Fruit fly (Drosophila melanogaster) whole organism, embryonic: ENCODE measurements around the gene Eno.

ENCODE experiments used
- Aef1 ChIP-seq: fragments of 200-800 bp; sonication (Bioruptor generic); IDR thresholded peaks from 3 replicates; pipeline ENCODE4 v1.3.6; 2022; ENCODE audit warnings: missing biosample characterization, missing genetic modification characterization
- Antp ChIP-seq: fragments of 200-800 bp; sonication (Bioruptor generic); optimal IDR thresholded peaks from 3 replicates; lab custom pipeline; 2016; ENCODE audit warnings: missing biosample characterization, missing genetic modification characterization
- Atf6 ChIP-seq: fragments of 200-800 bp; sonication (Bioruptor generic); IDR thresholded peaks from 2 replicates; pipeline ENCODE4 v1.3.6; 2022; ENCODE audit warnings: missing biosample characterization, missing genetic modification characterization
- CG10462 ChIP-seq: fragments of 200-800 bp; sonication (Bioruptor generic); optimal IDR thresholded peaks from 2 replicates; lab custom pipeline; 2016; ENCODE audit warnings: missing biosample characterization, missing genetic modification characterization
- CG13123 ChIP-seq: fragments of 200-800 bp; sonication (Bioruptor generic); optimal IDR thresholded peaks from 2 replicates; lab custom pipeline; 2016; ENCODE audit warnings: missing biosample characterization, missing genetic modification characterization
- CG15073 ChIP-seq: fragments of 200-800 bp; sonication (Bioruptor generic); optimal IDR thresholded peaks from 2 replicates; lab custom pipeline; 2016; ENCODE audit warnings: missing biosample characterization, missing genetic modification characterization
- CG16815 ChIP-seq: fragments of 200-800 bp; sonication (Bioruptor generic); optimal IDR thresholded peaks from 3 replicates; lab custom pipeline; 2017; ENCODE audit warnings: missing biosample characterization, mild to moderate bottlenecking, missing genetic modification characterization
- CG18599 ChIP-seq: fragments of 200-800 bp; sonication (Bioruptor generic); optimal IDR thresholded peaks from 3 replicates; lab custom pipeline; 2017; ENCODE audit warnings: missing biosample characterization, missing genetic modification characterization, mild to moderate bottlenecking, moderate library complexity, missing genetic modification reagents
- CG2202 ChIP-seq: fragments of 200-800 bp; sonication (Bioruptor generic); optimal IDR thresholded peaks from 2 replicates; lab custom pipeline; 2018; ENCODE audit warnings: missing biosample characterization, mild to moderate bottlenecking, missing genetic modification characterization
- CG30020 ChIP-seq: fragments of 200-800 bp; optimal IDR thresholded peaks from 2 replicates; lab custom pipeline; 2019; ENCODE audit warnings: missing biosample characterization, mild to moderate bottlenecking, missing genetic modification characterization, moderate library complexity
- CG3847 ChIP-seq: fragments of 200-800 bp; sonication (Bioruptor generic); IDR thresholded peaks from 2 replicates; pipeline ENCODE4 v1.3.6; 2022; ENCODE audit warnings: missing biosample characterization, missing genetic modification characterization
- CG4328 ChIP-seq: fragments of 200-800 bp; sonication (Bioruptor generic); optimal IDR thresholded peaks from 3 replicates; lab custom pipeline; 2017; ENCODE audit warnings: missing biosample characterization, missing genetic modification reagents, missing genetic modification characterization
- CG4404 ChIP-seq: fragments of 200-800 bp; sonication (Bioruptor generic); IDR thresholded peaks from 2 replicates; pipeline ENCODE4 v1.3.6; 2022; ENCODE audit warnings: missing biosample characterization, missing genetic modification characterization
- CG4617 ChIP-seq: fragments of 200-800 bp; sonication (Bioruptor generic); optimal IDR thresholded peaks from 3 replicates; lab custom pipeline; 2016; ENCODE audit warnings: missing biosample characterization, missing genetic modification characterization, borderline replicate concordance
- CG4707 ChIP-seq: fragments of 200-800 bp; sonication (Bioruptor generic); optimal IDR thresholded peaks from 2 replicates; lab custom pipeline; 2018; ENCODE audit warnings: missing biosample characterization, mild to moderate bottlenecking, missing genetic modification characterization, moderate library complexity
- CG7556 ChIP-seq: fragments of 200-800 bp; sonication (Bioruptor generic); optimal IDR thresholded peaks from 2 replicates; lab custom pipeline; 2017; ENCODE audit warnings: missing biosample characterization, mild to moderate bottlenecking, missing genetic modification characterization
- CG7745 ChIP-seq: fragments of 200-800 bp; sonication (Bioruptor generic); optimal IDR thresholded peaks from 2 replicates; lab custom pipeline; 2018; ENCODE audit warnings: missing biosample characterization, mild to moderate bottlenecking, missing genetic modification characterization, moderate library complexity
- CG8290 ChIP-seq, 3 experiments: fragments of 200-800 bp; sonication (Bioruptor generic); optimal IDR thresholded peaks; 2 replicates each; lab custom pipeline; 2016 to 2019; ENCODE audit warnings: missing biosample characterization in 3 of 3, missing genetic modification characterization in 3 of 3, mild to moderate bottlenecking in 2 of 3, moderate library complexity in 1 of 3
- CG8944 ChIP-seq: fragments of 200-800 bp; sonication (Bioruptor generic); optimal IDR thresholded peaks from 3 replicates; lab custom pipeline; 2016; ENCODE audit warnings: missing biosample characterization, missing genetic modification characterization
- Chrac-16 ChIP-seq: fragments of 200-800 bp; sonication (Bioruptor generic); optimal IDR thresholded peaks from 3 replicates; lab custom pipeline; 2016; ENCODE audit warnings: missing biosample characterization, missing genetic modification characterization
- Dp ChIP-seq: fragments of 200-800 bp; sonication (Bioruptor generic); optimal IDR thresholded peaks from 2 replicates; lab custom pipeline; 2018; ENCODE audit warnings: missing biosample characterization, mild to moderate bottlenecking, missing genetic modification characterization, moderate library complexity
- E2f1 ChIP-seq: fragments of 200-800 bp; sonication (Bioruptor generic); IDR thresholded peaks from 2 replicates; pipeline ENCODE4 v1.3.6; 2022; ENCODE audit warnings: missing biosample characterization, missing genetic modification characterization
- Fer1 ChIP-seq: fragments of 200-800 bp; sonication (Bioruptor generic); optimal IDR thresholded peaks from 2 replicates; lab custom pipeline; 2017; ENCODE audit warnings: missing biosample characterization, mild to moderate bottlenecking, missing genetic modification characterization
- HmgZ ChIP-seq: fragments of 200-800 bp; sonication (Bioruptor generic); optimal IDR thresholded peaks from 2 replicates; lab custom pipeline; 2018; ENCODE audit warnings: missing biosample characterization, mild to moderate bottlenecking, missing genetic modification characterization
- Hmx ChIP-seq: fragments of 200-800 bp; sonication (Bioruptor generic); optimal IDR thresholded peaks from 2 replicates; lab custom pipeline; 2016; ENCODE audit warnings: missing biosample characterization, missing genetic modification characterization
- Hr3 ChIP-seq: fragments of 200-800 bp; sonication (Bioruptor generic); optimal IDR thresholded peaks from 3 replicates; lab custom pipeline; 2016; ENCODE audit warnings: missing biosample characterization, missing genetic modification characterization
- Lhr ChIP-seq: fragments of 200-800 bp; sonication (Bioruptor generic); optimal IDR thresholded peaks from 3 replicates; lab custom pipeline; 2017; ENCODE audit warnings: mild to moderate bottlenecking, missing biosample characterization, missing genetic modification reagents, missing genetic modification characterization
- Med ChIP-seq: fragments of 200-800 bp; sonication (Bioruptor generic); peaks from one replicate; lab custom pipeline; 2016; ENCODE audit warnings: missing biosample characterization, missing genetic modification characterization, mild to moderate bottlenecking, inconsistent platforms, moderate library complexity
- Nf-YB ChIP-seq: fragments of 200-800 bp; sonication (Bioruptor generic); optimal IDR thresholded peaks from 3 replicates; lab custom pipeline; 2019; ENCODE audit warnings: missing biosample characterization, mild to moderate bottlenecking, missing genetic modification characterization, moderate library complexity
- Optix ChIP-seq: fragments of 200-800 bp; sonication (Bioruptor generic); IDR thresholded peaks from 3 replicates; pipeline ENCODE4 v1.3.6; 2022; ENCODE audit warnings: missing biosample characterization, missing genetic modification characterization
- Taf1 ChIP-seq: fragments of 200-800 bp; sonication (Bioruptor generic); IDR thresholded peaks from 2 replicates; pipeline ENCODE4 v1.3.6; 2022; ENCODE audit warnings: missing biosample characterization, missing genetic modification characterization
- aop ChIP-seq: fragments of 200-800 bp; sonication (Bioruptor generic); IDR thresholded peaks from 2 replicates; pipeline ENCODE4 v1.3.6; 2022; ENCODE audit warnings: missing biosample characterization, missing genetic modification characterization
- bowl ChIP-seq: fragments of 200-800 bp; sonication (Bioruptor generic); IDR thresholded peaks from 2 replicates; pipeline ENCODE4 v1.3.6; 2022; ENCODE audit warnings: missing biosample characterization, missing genetic modification characterization
- dan ChIP-seq: fragments of 200-800 bp; sonication (Bioruptor generic); IDR thresholded peaks from 2 replicates; pipeline ENCODE4 v1.3.6; 2022; ENCODE audit warnings: missing biosample characterization, missing genetic modification characterization
- disco-r ChIP-seq: fragments of 200-800 bp; sonication (Bioruptor generic); optimal IDR thresholded peaks from 2 replicates; lab custom pipeline; 2016; ENCODE audit warnings: missing biosample characterization, missing genetic modification characterization
- eve ChIP-seq, 2 experiments: fragments of >200 bp; optimal IDR thresholded peaks; 2 replicates each; lab custom pipeline; 2017; ENCODE audit warnings: missing biosample characterization in 2 of 2, missing genetic modification characterization in 2 of 2
- fru ChIP-seq: fragments of >200 bp; optimal IDR thresholded peaks from 2 replicates; lab custom pipeline; 2017
- grn ChIP-seq: fragments of 200-800 bp; sonication (Bioruptor generic); optimal IDR thresholded peaks from 3 replicates; lab custom pipeline; 2017; ENCODE audit warnings: missing biosample characterization, missing genetic modification characterization
- ind ChIP-seq: fragments of 200-800 bp; sonication (Bioruptor generic); optimal IDR thresholded peaks from 3 replicates; lab custom pipeline; 2016; ENCODE audit warnings: missing biosample characterization, missing genetic modification characterization
- lmd ChIP-seq: fragments of 200-800 bp; sonication (Bioruptor generic); IDR thresholded peaks from 2 replicates; pipeline ENCODE4 v1.3.6; 2022; ENCODE audit warnings: missing biosample characterization, missing genetic modification characterization
- oc ChIP-seq: fragments of 200-800 bp; sonication (Bioruptor generic); optimal IDR thresholded peaks from 2 replicates; lab custom pipeline; 2018; ENCODE audit warnings: missing biosample characterization, mild to moderate bottlenecking, missing genetic modification characterization, moderate library complexity
- psq ChIP-seq: fragments of 200-800 bp; sonication (Bioruptor generic); optimal IDR thresholded peaks from 2 replicates; lab custom pipeline; 2017; ENCODE audit warnings: missing biosample characterization, missing genetic modification characterization
- scrt ChIP-seq: fragments of 200-800 bp; sonication (Bioruptor generic); optimal IDR thresholded peaks from 2 replicates; lab custom pipeline; 2018; ENCODE audit warnings: missing biosample characterization, mild to moderate bottlenecking, missing genetic modification characterization, moderate library complexity
- seq ChIP-seq: fragments of 200-800 bp; sonication (Bioruptor generic); IDR thresholded peaks from 2 replicates; pipeline ENCODE4 v1.3.6; 2022; ENCODE audit warnings: missing biosample characterization, missing genetic modification characterization
- sqz ChIP-seq: fragments of 200-800 bp; sonication (Bioruptor generic); optimal IDR thresholded peaks from 3 replicates; lab custom pipeline; 2018; ENCODE audit warnings: missing biosample characterization, mild to moderate bottlenecking, missing genetic modification characterization
- stwl ChIP-seq: fragments of 200-800 bp; sonication (Bioruptor generic); optimal IDR thresholded peaks from 3 replicates; lab custom pipeline; 2018; ENCODE audit warnings: missing biosample characterization, mild to moderate bottlenecking, missing genetic modification characterization, moderate library complexity
- tio ChIP-seq: fragments of 200-800 bp; sonication (Bioruptor generic); optimal IDR thresholded peaks from 2 replicates; lab custom pipeline; 2017; ENCODE audit warnings: missing biosample characterization, missing genetic modification characterization, inconsistent platforms
- tll ChIP-seq, 2 experiments: fragments of 200-800 bp in 1 of 2; fragments of >200 bp in 1 of 2; sonication (Bioruptor generic) in 1 of 2; optimal IDR thresholded peaks; 2 replicates each; lab custom pipeline; 2017 to 2019; ENCODE audit warnings: missing biosample characterization in 2 of 2, missing genetic modification characterization in 2 of 2, mild to moderate bottlenecking in 1 of 2, moderate library complexity in 1 of 2
- trem ChIP-seq: fragments of 200-800 bp; optimal IDR thresholded peaks from 3 replicates; lab custom pipeline; 2019; ENCODE audit warnings: missing biosample characterization, mild to moderate bottlenecking, missing genetic modification characterization, moderate library complexity
- vvl ChIP-seq: fragments of 200-800 bp; sonication (Bioruptor generic); IDR thresholded peaks from 2 replicates; pipeline ENCODE4 v1.3.6; 2022; ENCODE audit warnings: missing biosample characterization, missing genetic modification characterization
- z ChIP-seq: fragments of 200-800 bp; sonication (Bioruptor generic); IDR thresholded peaks from 3 replicates; pipeline ENCODE4 v1.3.6; 2022; ENCODE audit warnings: missing biosample characterization, missing genetic modification characterization

The Eno gene

DNA sequence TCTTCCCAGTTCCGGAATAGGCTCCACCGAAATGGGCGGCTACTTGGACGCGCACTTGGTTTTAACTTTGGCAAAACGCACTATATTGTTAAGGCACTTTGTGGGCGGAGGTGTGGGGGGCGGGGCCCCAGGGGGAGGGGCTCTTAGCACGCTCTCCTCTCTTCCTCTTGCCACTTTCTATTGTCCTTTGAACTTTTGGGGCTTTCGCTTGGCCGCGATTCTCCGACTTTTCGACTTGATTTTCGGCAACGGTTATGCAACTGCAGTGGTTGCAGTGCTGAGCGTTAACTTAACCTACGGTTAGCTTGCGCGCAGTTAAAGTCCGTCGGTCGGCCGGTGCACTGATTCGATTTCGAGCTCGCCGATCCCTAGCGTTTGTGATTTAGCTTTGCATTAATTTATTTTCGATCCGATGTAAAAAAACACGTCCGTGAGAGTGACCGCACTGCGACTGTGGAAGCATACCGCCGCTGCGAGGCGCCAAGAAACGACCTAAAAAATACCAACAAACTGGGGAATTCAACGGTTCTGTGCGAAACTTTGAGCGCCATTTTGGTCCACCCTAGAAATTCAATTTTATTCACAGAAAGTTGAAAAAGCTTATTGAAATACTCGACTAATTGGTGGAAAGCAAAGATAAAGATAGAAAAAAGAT, 5.4 kb downstream of the Eno start, which contains the start of gene Rim2 (continued):
- TF ChIP-seq CG3847 (GFP tag; lab: Robert Waterston, UW) (peak; percentile 30; the same call in 1 of the 2 replicates), CG4617 (GFP tag; lab: Kevin White, UChicago) (peak; percentile 77), Aef1 (GFP tag; lab: Robert Waterston, UW) (no peak), CG2202 (no peak), CG8290 (GFP tag; optimal IDR thresholded peaks at IDR 0.05; lab: Kevin White, UChicago) (peak; percentile 40), CG8290 (tag; optimal IDR thresholded peaks at IDR 0.05; lab: Kevin White, UChicago) (peak in 1 of 2 experiments; percentile 68), tio (GFP tag; lab: Kevin White, UChicago) (no peak), Atf6 (GFP tag; lab: Robert Waterston, UW) (no peak), ind (no peak), Nf-YB (no peak), sqz (GFP tag; lab: Kevin White, UChicago) (peak; percentile 73), Fer1 (GFP tag; lab: Kevin White, UChicago) (peak; percentile 31), CG7556 (GFP tag; lab: Kevin White, UChicago) (no peak), tll (GFP tag; optimal IDR thresholded peaks at IDR 0.05; lab: Kevin White, UChicago) (no peak), CG7745 (tag; lab: Kevin White, UChicago) (no peak), CG4328 (GFP tag; lab: Kevin White, UChicago) (no peak), CG13123 (GFP tag; lab: Kevin White, UChicago) (no peak), CG30020 (tag; lab: Kevin White, UChicago) (no peak), CG16815 (GFP tag; lab: Kevin White, UChicago) (no peak), E2f1 (GFP tag; lab: Robert Waterston, UW) (no peak), Taf1 (no peak), oc (tag; lab: Kevin White, UChicago) (no peak), CG4707 (GFP tag; lab: Kevin White, UChicago) (no peak), Hmx (GFP tag; lab: Kevin White, UChicago) (no peak), psq (GFP tag; lab: Kevin White, UChicago) (no peak), aop (GFP tag; lab: Robert Waterston, UW) (no peak), CG8944 (GFP tag; lab: Kevin White, UChicago) (no peak), vvl (GFP tag; lab: Robert Waterston, UW) (peak; percentile 70), dan (no peak), CG4404 (no peak), bowl (GFP tag; lab: Robert Waterston, UW) (no peak), fru (lab: Kevin White, UChicago) (no peak), grn (GFP tag; lab: Kevin White, UChicago) (peak; percentile 52), HmgZ (tag; lab: Kevin White, UChicago) (peak; percentile 75), Chrac-16 (GFP tag; lab: Kevin White, UChicago) (no peak), Antp (GFP tag; lab: Kevin White, UChicago) (no peak), CG15073 (GFP tag; lab: Kevin White, UChicago) (no peak), stwl (tag; lab: Kevin White, UChicago) (peak; percentile 79), CG10462 (GFP tag; lab: Kevin White, UChicago) (no peak), Lhr (GFP tag; lab: Kevin White, UChicago) (peak; percentile 86), seq (GFP tag; lab: Robert Waterston, UW) (peak; percentile 7; the same call in 1 of the 2 replicates), Med (GFP tag; lab: Kevin White, UChicago) (peak; percentile 89), Hr3 (GFP tag; lab: Kevin White, UChicago) (no peak), CG18599 (GFP tag; lab: Kevin White, UChicago) (peak; percentile 18), trem (tag; lab: Kevin White, UChicago) (peak; percentile 31), lmd (GFP tag; lab: Robert Waterston, UW) (no peak), scrt (GFP tag; lab: Kevin White, UChicago) (peak; percentile 11), Optix (no peak), Dp (GFP tag; lab: Kevin White, UChicago) (peak; percentile 82), z (GFP tag; lab: Robert Waterston, UW) (0 out of 3 replicates have a peak, but pooled peaks have one; percentile 3), eve (GFP tag; optimal IDR thresholded peaks at IDR 0.05; lab: Kevin White, UChicago) (no peak), disco-r (GFP tag; lab: Kevin White, UChicago) (no peak)
